Worm (Caenorhabditis elegans) whole organism, young adult: ENCODE data around the gene abhd-5.1.

ENCODE experiments used
- C17E4.6 ChIP-seq: fragments of 200-800 bp; sonication (Bioruptor generic); IDR thresholded peaks from 2 replicates; pipeline ENCODE4 v1.3.6; 2022; ENCODE audit warnings: missing genetic modification reagents, missing genetic modification characterization, missing compliant biosample characterization
- F33H1.4 ChIP-seq: fragments of 200-800 bp; sonication (Bioruptor generic); IDR thresholded peaks from 2 replicates; pipeline ENCODE4 v1.3.6; 2022; ENCODE audit warnings: missing genetic modification reagents, missing genetic modification characterization, missing compliant biosample characterization
- F49E8.2 ChIP-seq: sonication (generic microtip); optimal IDR thresholded peaks from 3 replicates; lab custom pipeline; 2017; ENCODE audit warnings: missing genetic modification characterization, mild to moderate bottlenecking, missing compliant biosample characterization, antibody characterized with exemption, moderate library complexity; ENCODE audit not compliant: insufficient read depth
- F55B11.4 ChIP-seq: sonication (generic microtip); optimal IDR thresholded peaks from 2 replicates; lab custom pipeline; 2016; ENCODE audit warnings: missing compliant biosample characterization, missing genetic modification characterization, borderline replicate concordance; ENCODE audit not compliant: insufficient read depth
- T26A5.8 ChIP-seq: sonication (generic microtip); optimal IDR thresholded peaks from 2 replicates; lab custom pipeline; 2016; ENCODE audit warnings: missing genetic modification characterization, missing compliant biosample characterization
- Y53G8AR.9 ChIP-seq: fragments of 200-800 bp; sonication (Bioruptor generic); conservative IDR thresholded peaks from 2 replicates; pipeline ENCODE4 v1.3.6; 2022; ENCODE audit warnings: missing genetic modification reagents, missing genetic modification characterization, missing compliant biosample characterization
- Y56A3A.18 ChIP-seq: fragments of 200-800 bp; sonication (Bioruptor generic); IDR thresholded peaks from 2 replicates; pipeline ENCODE4 v1.3.6; 2022; ENCODE audit warnings: missing genetic modification reagents, missing genetic modification characterization, missing compliant biosample characterization
- Y79H2A.3 ChIP-seq: fragments of 200-800 bp; sonication (Bioruptor generic); conservative IDR thresholded peaks from 2 replicates; pipeline ENCODE4 v1.3.6; 2022; ENCODE audit warnings: missing genetic modification reagents, missing genetic modification characterization, missing compliant biosample characterization
- aptf-3 ChIP-seq: fragments of 200-800 bp; sonication (Bioruptor generic); IDR thresholded peaks from 2 replicates; pipeline ENCODE4 v1.3.6; 2022; ENCODE audit warnings: missing genetic modification characterization, missing compliant biosample characterization
- attf-3 ChIP-seq: fragments of 200-800 bp; sonication (Bioruptor generic); conservative IDR thresholded peaks from 2 replicates; pipeline ENCODE4 v1.3.6; 2022; ENCODE audit warnings: missing genetic modification reagents, missing genetic modification characterization, missing compliant biosample characterization
- attf-6 ChIP-seq: fragments of 200-800 bp; sonication (Bioruptor generic); IDR thresholded peaks from 2 replicates; pipeline ENCODE4 v1.3.6; 2022; ENCODE audit warnings: missing genetic modification reagents, missing genetic modification characterization, missing compliant biosample characterization
- bed-2 ChIP-seq: fragments of 200-800 bp; sonication (Bioruptor generic); IDR thresholded peaks from 2 replicates; pipeline ENCODE4 v1.3.6; 2022; ENCODE audit warnings: missing genetic modification reagents, missing genetic modification characterization, missing compliant biosample characterization
- ccch-3 ChIP-seq: fragments of 200-800 bp; sonication (Bioruptor generic); optimal IDR thresholded peaks from 2 replicates; lab custom pipeline; 2018; ENCODE audit warnings: mild to moderate bottlenecking, missing genetic modification characterization, missing compliant biosample characterization
- cebp-1 ChIP-seq, 2 experiments: fragments of 200-800 bp in 1 of 2; sonication (Bioruptor generic) in 1 of 2; sonication (generic microtip) in 1 of 2; IDR thresholded peaks in 1 of 2; optimal IDR thresholded peaks in 1 of 2; 2 replicates each; pipeline versions ENCODE4 v1.3.6 to Lab custom; 2017 to 2022; ENCODE audit warnings: missing compliant biosample characterization in 2 of 2, missing genetic modification characterization in 2 of 2, mild to moderate bottlenecking in 1 of 2, missing genetic modification reagents in 1 of 2, moderate library complexity in 1 of 2
- ceh-91 ChIP-seq: fragments of 200-800 bp; sonication (Bioruptor generic); IDR thresholded peaks from 2 replicates; pipeline ENCODE4 v1.3.6; 2022; ENCODE audit warnings: missing genetic modification reagents, missing genetic modification characterization, missing compliant biosample characterization
- dox-1 ChIP-seq: fragments of 200-800 bp; sonication (Bioruptor generic); IDR thresholded peaks from 2 replicates; pipeline ENCODE4 v1.3.6; 2022; ENCODE audit warnings: missing genetic modification reagents, missing genetic modification characterization, missing compliant biosample characterization
- dpl-1 ChIP-seq: fragments of 150-350 bp; optimal IDR thresholded peaks from 2 replicates; lab custom pipeline; 2014; ENCODE audit warnings: missing biosample characterization, missing genetic modification reagents, missing genetic modification characterization
- efl-1 ChIP-seq: fragments of 150-350 bp; optimal IDR thresholded peaks from 2 replicates; lab custom pipeline; 2014; ENCODE audit warnings: missing biosample characterization, missing genetic modification reagents, missing genetic modification characterization
- egl-44 ChIP-seq: fragments of 200-800 bp; sonication (Bioruptor generic); IDR thresholded peaks from 2 replicates; pipeline ENCODE4 v1.3.6; 2022; ENCODE audit warnings: missing genetic modification reagents, missing genetic modification characterization, missing compliant biosample characterization
- egrh-3 ChIP-seq: fragments of 200-800 bp; sonication (Bioruptor generic); IDR thresholded peaks from 2 replicates; pipeline ENCODE4 v1.3.6; 2022; ENCODE audit warnings: missing genetic modification reagents, missing genetic modification characterization, missing compliant biosample characterization
- ekl-4 ChIP-seq: fragments of 200-800 bp; sonication (Bioruptor generic); IDR thresholded peaks from 2 replicates; pipeline ENCODE4 v1.3.6; 2022; ENCODE audit warnings: missing genetic modification reagents, missing genetic modification characterization, missing compliant biosample characterization
- hmg-1.2 ChIP-seq: fragments of 200-800 bp; sonication (Bioruptor generic); IDR thresholded peaks from 2 replicates; pipeline ENCODE4 v1.3.6; 2022; ENCODE audit warnings: missing genetic modification reagents, missing genetic modification characterization, missing compliant biosample characterization
- let-526 ChIP-seq: fragments of 200-800 bp; sonication (Bioruptor generic); IDR thresholded peaks from 2 replicates; pipeline ENCODE4 v1.3.6; 2022; ENCODE audit warnings: missing genetic modification reagents, missing genetic modification characterization, missing compliant biosample characterization
- lin-54 ChIP-seq: fragments of 200-800 bp; sonication (Bioruptor generic); optimal IDR thresholded peaks from 2 replicates; lab custom pipeline; 2018; ENCODE audit warnings: mild to moderate bottlenecking, missing genetic modification characterization, missing compliant biosample characterization
- lir-1 ChIP-seq: fragments of 200-800 bp; sonication (Bioruptor generic); conservative IDR thresholded peaks from 2 replicates; pipeline ENCODE4 v1.3.6; 2022; ENCODE audit warnings: missing genetic modification reagents, missing genetic modification characterization, missing compliant biosample characterization
- madf-3 ChIP-seq: fragments of 200-800 bp; sonication (Bioruptor generic); IDR thresholded peaks from 2 replicates; pipeline ENCODE4 v1.3.6; 2022; ENCODE audit warnings: missing genetic modification reagents, missing genetic modification characterization, missing compliant biosample characterization
- madf-6 ChIP-seq: fragments of 200-800 bp; sonication (Bioruptor generic); IDR thresholded peaks from 2 replicates; pipeline ENCODE4 v1.3.6; 2022; ENCODE audit warnings: missing genetic modification reagents, missing genetic modification characterization, missing compliant biosample characterization
- madf-8 ChIP-seq: fragments of 200-800 bp; sonication (Bioruptor generic); conservative IDR thresholded peaks from 2 replicates; pipeline ENCODE4 v1.3.6; 2022; ENCODE audit warnings: missing genetic modification reagents, missing genetic modification characterization, missing compliant biosample characterization
- mcd-1 ChIP-seq: fragments of 200-800 bp; sonication (Bioruptor generic); IDR thresholded peaks from 2 replicates; pipeline ENCODE4 v1.3.6; 2022; ENCODE audit warnings: missing genetic modification reagents, missing genetic modification characterization, missing compliant biosample characterization
- nfya-2 ChIP-seq: fragments of 200-800 bp; sonication (Bioruptor generic); IDR thresholded peaks from 2 replicates; pipeline ENCODE4 v1.3.6; 2022; ENCODE audit warnings: missing genetic modification reagents, missing genetic modification characterization, missing compliant biosample characterization
- nfyb-1 ChIP-seq: fragments of 200-800 bp; sonication (Bioruptor generic); IDR thresholded peaks from 2 replicates; pipeline ENCODE4 v1.3.6; 2022; ENCODE audit warnings: missing genetic modification reagents, missing genetic modification characterization, missing compliant biosample characterization
- nhr-80 ChIP-seq: sonication (generic microtip); optimal IDR thresholded peaks from 2 replicates; lab custom pipeline; 2016; ENCODE audit warnings: missing genetic modification characterization, missing compliant biosample characterization
- rcor-1 ChIP-seq: fragments of 200-800 bp; sonication (Bioruptor generic); IDR thresholded peaks from 2 replicates; pipeline ENCODE4 v1.3.6; 2022; ENCODE audit warnings: missing genetic modification reagents, missing genetic modification characterization, missing compliant biosample characterization
- rec-8 ChIP-seq, 2 experiments: sonication (generic microtip); optimal IDR thresholded peaks; 2 replicates each; lab custom pipeline; 2016; ENCODE audit warnings: mild to moderate bottlenecking in 2 of 2, missing genetic modification characterization in 2 of 2, missing genetic modification reagents in 2 of 2, missing genotype in 2 of 2, missing biosample characterization in 1 of 2, missing compliant biosample characterization in 1 of 2, moderate library complexity in 1 of 2
- sdz-38 ChIP-seq: sonication (generic microtip); optimal IDR thresholded peaks from 2 replicates; lab custom pipeline; 2016; ENCODE audit warnings: missing genotype, missing genetic modification characterization, missing compliant biosample characterization
- snpc-1.3 ChIP-seq: sonication (generic microtip); optimal IDR thresholded peaks from 2 replicates; lab custom pipeline; 2017; ENCODE audit warnings: missing genetic modification characterization, mild to moderate bottlenecking, missing compliant biosample characterization, antibody characterized with exemption, moderate library complexity, missing genotype, missing genetic modification reagents; ENCODE audit not compliant: insufficient read depth
- snpc-3.4 ChIP-seq: sonication (generic microtip); optimal IDR thresholded peaks from 2 replicates; lab custom pipeline; 2017; ENCODE audit warnings: missing genetic modification characterization, mild to moderate bottlenecking, missing compliant biosample characterization, antibody characterized with exemption, moderate library complexity, missing genotype, missing genetic modification reagents
- snpc-4 ChIP-seq, 5 experiments: fragments of 150-350 bp in 1 of 5; sonication (generic microtip) in 4 of 5; optimal IDR thresholded peaks; 2 replicates each; lab custom pipeline; 2014 to 2018; ENCODE audit warnings: missing genetic modification characterization in 5 of 5, missing biosample characterization in 3 of 5, antibody characterized with exemption in 2 of 5, mild to moderate bottlenecking in 2 of 5, missing compliant biosample characterization in 2 of 5, missing genotype in 2 of 5, moderate library complexity in 2 of 5, missing genetic modification reagents in 1 of 5
- somi-1 ChIP-seq: fragments of 200-800 bp; sonication (Bioruptor generic); optimal IDR thresholded peaks from 2 replicates; lab custom pipeline; 2018; ENCODE audit warnings: mild to moderate bottlenecking, missing genetic modification characterization, missing compliant biosample characterization
- sptf-2 ChIP-seq: fragments of 200-800 bp; sonication (Bioruptor generic); optimal IDR thresholded peaks from 2 replicates; lab custom pipeline; 2018; ENCODE audit warnings: mild to moderate bottlenecking, missing genetic modification characterization, missing compliant biosample characterization
- tlf-1 ChIP-seq: fragments of 200-800 bp; sonication (Bioruptor generic); optimal IDR thresholded peaks from 2 replicates; lab custom pipeline; 2018; ENCODE audit warnings: mild to moderate bottlenecking, missing genetic modification characterization, missing compliant biosample characterization
- zfh-2 ChIP-seq: fragments of 200-800 bp; sonication (Bioruptor generic); conservative IDR thresholded peaks from 2 replicates; pipeline ENCODE4 v1.3.6; 2022; ENCODE audit warnings: missing genetic modification reagents, missing genetic modification characterization, missing compliant biosample characterization
- zim-3 ChIP-seq: sonication (generic microtip); optimal IDR thresholded peaks from 2 replicates; lab custom pipeline; 2017; ENCODE audit warnings: mild to moderate bottlenecking, missing genetic modification characterization, moderate library complexity, missing compliant biosample characterization

Gene abhd-5.1

DNA sequence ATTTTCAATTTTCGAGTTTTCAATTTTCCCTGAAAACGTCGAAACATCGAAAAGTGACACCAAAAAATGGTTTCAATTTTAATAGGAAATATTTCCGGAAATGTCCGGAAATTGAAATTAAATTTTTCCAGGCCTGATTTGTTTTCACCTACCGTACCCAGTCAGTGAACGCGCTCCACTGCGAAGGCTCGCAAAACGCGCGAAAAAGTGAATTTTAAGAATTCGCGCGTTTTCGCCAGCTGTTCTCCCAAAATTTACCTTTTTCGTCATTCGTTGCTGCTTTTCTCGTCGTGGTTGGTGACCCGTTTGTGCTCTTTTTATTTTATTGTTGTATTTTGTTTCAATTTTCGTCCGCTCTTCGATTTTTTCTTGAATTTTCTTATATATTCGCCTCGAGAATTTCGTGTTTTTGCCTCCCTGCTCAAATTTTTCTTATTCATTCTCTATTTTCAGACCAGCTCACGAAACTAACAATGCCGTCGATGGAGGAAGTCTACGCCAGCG lies 42.6 kb downstream of the abhd-5.1 start, which contains the start of gene T19H12.2 (continued):
- TF ChIP-seq F55B11.4 (tag; lab: Kevin White, UChicago) (no peak), Y56A3A.18 (GFP tag; lab: Robert Waterston, UW) (no peak), attf-3 (GFP tag; lab: Robert Waterston, UW) (peak; percentile 67), ccch-3 (no peak), snpc-3.4 (tag; lab: Kevin White, UChicago) (peak; percentile 93), snpc-1.3 (peak; percentile 86), madf-6 (GFP tag; lab: Robert Waterston, UW) (peak; percentile 100), attf-6 (GFP tag; lab: Robert Waterston, UW) (peak; percentile 41; the same call in 1 of the 2 replicates), C17E4.6 (GFP tag; lab: Robert Waterston, UW) (peak; percentile 91), efl-1 (GFP tag; lab: Kevin White, UChicago) (peak; percentile 99), lin-54 (GFP tag; lab: Kevin White, UChicago) (peak; percentile 88), T26A5.8 (no peak), dpl-1 (peak; percentile 94), bed-2 (GFP tag; lab: Robert Waterston, UW) (0 out of 2 replicates have a peak, but pooled peaks have one; percentile 11), lir-1 (GFP tag; lab: Robert Waterston, UW) (peak; percentile 71; the same call in 1 of the 2 replicates), F49E8.2 (peak; percentile 91), dox-1 (GFP tag; lab: Robert Waterston, UW) (peak; percentile 95), hmg-1.2 (peak; percentile 74), zim-3 (no peak), sptf-2 (no peak), Y79H2A.3 (GFP tag; lab: Robert Waterston, UW) (peak; percentile 86; the same call in 1 of the 2 replicates), let-526 (GFP tag; lab: Robert Waterston, UW) (no peak), tlf-1 (peak; percentile 92), nfyb-1 (GFP tag; lab: Robert Waterston, UW) (peak; percentile 59; the same call in 1 of the 2 replicates), ceh-91 (GFP tag; lab: Robert Waterston, UW) (peak; percentile 99)

ce11 chrV:4890781-4891180 lies 43.3 kb downstream of the abhd-5.1 start:
- TF ChIP-seq sdz-38, result no peak
- peak; percentile 70; the same call in 1 of the 2 replicates for TF ChIP-seq egrh-3
- peak; percentile 81 for TF ChIP-seq zfh-2 (GFP tag; lab: Robert Waterston, UW)

DNA sequence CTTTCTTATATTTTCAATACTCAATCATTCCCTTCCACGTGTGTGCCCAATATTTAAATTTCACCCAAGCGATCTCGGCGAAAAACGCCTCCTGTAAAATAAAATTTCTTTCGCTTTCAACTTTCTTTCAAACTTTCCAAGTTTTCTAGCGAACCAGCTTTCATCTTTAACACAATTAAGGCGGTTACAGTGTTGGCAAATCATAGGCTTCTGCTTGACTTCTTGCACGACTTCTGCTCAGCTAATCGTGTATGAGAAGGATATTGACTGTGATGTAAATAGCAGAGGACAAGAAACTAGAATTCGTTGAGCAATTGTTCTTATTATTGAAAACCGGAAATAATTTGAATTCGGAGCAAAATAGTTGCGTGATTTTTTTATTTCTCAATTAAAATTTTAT lies 43.9 kb downstream of the abhd-5.1 start:
- TF ChIP-seq Y53G8AR.9 (peak; percentile 83), nfya-2 (no peak), somi-1 (no peak), aptf-3 (GFP tag; lab: Robert Waterston, UW) (peak; percentile 6; the same call in 1 of the 2 replicates), nfyb-1 (GFP tag; lab: Robert Waterston, UW) (no peak; the same call in 1 of the 2 replicates), madf-8 (GFP tag; lab: Robert Waterston, UW) (peak; percentile 53), tlf-1 (peak; percentile 53), nhr-80 (no peak), rec-8 (tag; optimal IDR thresholded peaks at IDR 0.05; lab: Kevin White, UChicago) (no peak), egrh-3 (no peak), mcd-1 (GFP tag; lab: Robert Waterston, UW) (0 out of 2 replicates have a peak, but pooled peaks have one; percentile 15), F33H1.4 (peak; percentile 45), ccch-3 (no peak), madf-3 (peak; percentile 81), snpc-4 (GFP tag; optimal IDR thresholded peaks at IDR 0.05; lab: Kevin White, UChicago) (no peak), snpc-4 (tag; optimal IDR thresholded peaks at IDR 0.05; lab: Kevin White, UChicago) (peak in 2 of 4 experiments; percentile 6 to 31), rcor-1 (GFP tag; lab: Robert Waterston, UW) (peak; percentile 52; the same call in 1 of the 2 replicates), egl-44 (GFP tag; lab: Robert Waterston, UW) (no peak), ekl-4 (GFP tag; lab: Robert Waterston, UW) (peak; percentile 73), T26A5.8 (no peak), cebp-1 (GFP tag; IDR thresholded peaks at IDR 0.05; lab: Robert Waterston, UW) (no peak), cebp-1 (tag; optimal IDR thresholded peaks at IDR 0.05; lab: Kevin White, UChicago) (no peak)
